Fruit fly (Drosophila melanogaster) whole organism, wandering third instar larva: ENCODE measurements around the gene NAAT1.

Experiments
- Abd-B ChIP-seq: fragments of >200 bp; optimal IDR thresholded peaks from 2 replicates; lab custom pipeline; 2017; ENCODE audit warnings: missing biosample characterization, missing genetic modification characterization
- CG32264 ChIP-seq: fragments of 200-800 bp; sonication (Bioruptor generic); optimal IDR thresholded peaks from 2 replicates; lab custom pipeline; 2016; ENCODE audit warnings: missing biosample characterization, missing genetic modification characterization
- CG9705 ChIP-seq: fragments of 200-800 bp; sonication (Bioruptor generic); optimal IDR thresholded peaks from 2 replicates; lab custom pipeline; 2018; ENCODE audit warnings: missing biosample characterization, mild to moderate bottlenecking, missing genetic modification characterization
- CrebA ChIP-seq: fragments of 200-800 bp; sonication (Bioruptor generic); optimal IDR thresholded peaks from 2 replicates; lab custom pipeline; 2016; ENCODE audit warnings: missing biosample characterization, mild to moderate bottlenecking, missing genetic modification characterization, borderline replicate concordance
- Dfd ChIP-seq: fragments of >200 bp; optimal IDR thresholded peaks from 2 replicates; lab custom pipeline; 2017; ENCODE audit warnings: missing biosample characterization, missing genetic modification characterization
- Dif ChIP-seq: fragments of 200-275, 200-300 bp; sonication (Bioruptor generic); optimal IDR thresholded peaks from 2 replicates; lab custom pipeline; 2018; ENCODE audit warnings: missing biosample characterization, missing genetic modification characterization; ENCODE audit not compliant: partially characterized antibody
- GATAd ChIP-seq: sonication (Bioruptor generic); optimal IDR thresholded peaks from 2 replicates; lab custom pipeline; 2016; ENCODE audit warnings: missing biosample characterization, missing genetic modification characterization
- HLH106 ChIP-seq: fragments of 200-800 bp; optimal IDR thresholded peaks from 3 replicates; lab custom pipeline; 2019; ENCODE audit warnings: missing biosample characterization, mild to moderate bottlenecking, missing genetic modification characterization, moderate library complexity
- Hnf4 ChIP-seq: fragments of 200-800 bp; sonication (Bioruptor generic); optimal IDR thresholded peaks from 2 replicates; lab custom pipeline; 2016; ENCODE audit warnings: missing biosample characterization, mild to moderate bottlenecking, missing genetic modification characterization
- Hr78 ChIP-seq: fragments of >200 bp; optimal IDR thresholded peaks from 2 replicates; lab custom pipeline; 2017; ENCODE audit warnings: missing biosample characterization, missing genetic modification characterization
- Hr83 ChIP-seq: fragments of 200-300 bp; sonication (Bioruptor generic); optimal IDR thresholded peaks from 2 replicates; lab custom pipeline; 2016; ENCODE audit warnings: missing biosample characterization, mild to moderate bottlenecking, missing genetic modification characterization, moderate library complexity; ENCODE audit not compliant: poor library complexity, severe bottlenecking
- Jra ChIP-seq: sonication (Bioruptor generic); optimal IDR thresholded peaks from 2 replicates; lab custom pipeline; 2016; ENCODE audit warnings: missing biosample characterization, missing genetic modification characterization
- Mio ChIP-seq: sonication (Bioruptor generic); optimal IDR thresholded peaks from 2 replicates; lab custom pipeline; 2016; ENCODE audit warnings: missing biosample characterization, missing genetic modification characterization
- Myc ChIP-seq: fragments of >200 bp; optimal IDR thresholded peaks from 2 replicates; lab custom pipeline; 2017
- N ChIP-seq: fragments of >200 bp; optimal IDR thresholded peaks from 2 replicates; lab custom pipeline; 2018; ENCODE audit warnings: missing biosample characterization, missing external identifiers, missing genetic modification characterization
- OdsH ChIP-seq: fragments of 200-800 bp; sonication (Bioruptor generic); optimal IDR thresholded peaks from 2 replicates; lab custom pipeline; 2016; ENCODE audit warnings: missing biosample characterization, mild to moderate bottlenecking, missing genetic modification characterization
- Rel ChIP-seq, 2 experiments: fragments of 200-800 bp; sonication (Bioruptor generic) in 1 of 2; optimal IDR thresholded peaks; 2 replicates in 1 of 2; 3 replicates in 1 of 2; lab custom pipeline; 2016 to 2019; ENCODE audit warnings: mild to moderate bottlenecking in 2 of 2, missing biosample characterization in 2 of 2, missing genetic modification characterization in 2 of 2, moderate library complexity in 1 of 2
- Sp1 ChIP-seq: fragments of 200-800 bp; sonication (Bioruptor generic); optimal IDR thresholded peaks from 3 replicates; lab custom pipeline; 2019; ENCODE audit warnings: missing biosample characterization, mild to moderate bottlenecking, missing genetic modification characterization, moderate library complexity
- Vsx2 ChIP-seq: fragments of 200-300, 225-300 bp; sonication (Bioruptor generic); optimal IDR thresholded peaks from 2 replicates; lab custom pipeline; 2018; ENCODE audit warnings: missing biosample characterization, missing genetic modification characterization; ENCODE audit not compliant: partially characterized antibody
- br ChIP-seq: fragments of 200-800 bp; sonication (Bioruptor generic); optimal IDR thresholded peaks from 2 replicates; lab custom pipeline; 2016; ENCODE audit warnings: missing biosample characterization, missing genetic modification characterization
- brk ChIP-seq: fragments of 200-800 bp; sonication (Bioruptor generic); optimal IDR thresholded peaks from 2 replicates; lab custom pipeline; 2016; ENCODE audit warnings: missing biosample characterization, mild to moderate bottlenecking, missing genetic modification characterization
- dl ChIP-seq, 2 experiments: fragments of 175-275, 200-275 bp in 1 of 2; fragments of 200-275 bp in 1 of 2; sonication (Bioruptor generic); optimal IDR thresholded peaks; lab custom pipeline; 2018; ENCODE audit warnings: mild to moderate bottlenecking in 2 of 2, missing biosample characterization in 2 of 2, missing genetic modification characterization in 2 of 2, moderate library complexity in 2 of 2; ENCODE audit not compliant: partially characterized antibody in 2 of 2, insufficient read depth in 1 of 2
- dmrt93B ChIP-seq: fragments of 200-800 bp; sonication (Bioruptor generic); optimal IDR thresholded peaks from 2 replicates; lab custom pipeline; 2018; ENCODE audit warnings: missing biosample characterization, mild to moderate bottlenecking, missing genetic modification characterization
- dsf ChIP-seq: sonication (Bioruptor generic); optimal IDR thresholded peaks from 2 replicates; lab custom pipeline; 2016; ENCODE audit warnings: missing biosample characterization, missing genetic modification characterization, borderline replicate concordance
- ey ChIP-seq: fragments of 200-800 bp; sonication (Bioruptor generic); optimal IDR thresholded peaks from 2 replicates; lab custom pipeline; 2016; ENCODE audit warnings: missing biosample characterization, missing genetic modification characterization
- foxo ChIP-seq, 2 experiments: fragments of 200-800 bp; sonication (Bioruptor generic); optimal IDR thresholded peaks; 2 replicates in 1 of 2; 3 replicates in 1 of 2; lab custom pipeline; 2016 to 2017; ENCODE audit warnings: missing biosample characterization in 2 of 2, missing genetic modification characterization in 2 of 2
- fru ChIP-seq: fragments of 200-800 bp; sonication (Bioruptor generic); optimal IDR thresholded peaks from 3 replicates; lab custom pipeline; 2016; ENCODE audit warnings: missing biosample characterization, mild to moderate bottlenecking, missing genetic modification characterization
- h ChIP-seq: fragments of 200-800 bp; sonication (Bioruptor generic); optimal IDR thresholded peaks from 3 replicates; lab custom pipeline; 2016; ENCODE audit warnings: missing biosample characterization, mild to moderate bottlenecking, missing genetic modification characterization
- jim ChIP-seq: fragments of 175-275, 200-325 bp; sonication (Bioruptor generic); optimal IDR thresholded peaks from 2 replicates; lab custom pipeline; 2016; ENCODE audit warnings: missing biosample characterization, mild to moderate bottlenecking, missing genetic modification characterization
- lola ChIP-seq: fragments of >200 bp; optimal IDR thresholded peaks from 2 replicates; lab custom pipeline; 2017; ENCODE audit warnings: missing biosample characterization, missing genetic modification characterization
- pan ChIP-seq: fragments of >200 bp; optimal IDR thresholded peaks from 2 replicates; lab custom pipeline; 2017
- psq ChIP-seq: fragments of 200-800 bp; sonication (Bioruptor generic); optimal IDR thresholded peaks from 3 replicates; lab custom pipeline; 2017; ENCODE audit warnings: missing biosample characterization, mild to moderate bottlenecking, missing genetic modification characterization, moderate library complexity
- rgr ChIP-seq: fragments of 200-800 bp; sonication (Bioruptor generic); optimal IDR thresholded peaks from 3 replicates; lab custom pipeline; 2016; ENCODE audit warnings: missing biosample characterization, mild to moderate bottlenecking, missing genetic modification characterization
- sage ChIP-seq: fragments of 200-800 bp; sonication (Bioruptor generic); optimal IDR thresholded peaks from 2 replicates; lab custom pipeline; 2016; ENCODE audit warnings: missing biosample characterization, mild to moderate bottlenecking, missing genetic modification characterization
- sv ChIP-seq: fragments of 200-800 bp; sonication (Bioruptor generic); optimal IDR thresholded peaks from 3 replicates; lab custom pipeline; 2016; ENCODE audit warnings: missing biosample characterization, missing genetic modification characterization
- tai ChIP-seq: sonication (Bioruptor generic); optimal IDR thresholded peaks from 2 replicates; lab custom pipeline; 2016; ENCODE audit warnings: missing biosample characterization, missing genetic modification characterization
- usp ChIP-seq: fragments of >200 bp; optimal IDR thresholded peaks from 2 replicates; lab custom pipeline; 2017; ENCODE audit warnings: missing biosample characterization, missing genetic modification characterization
- woc ChIP-seq: sonication (Bioruptor generic); optimal IDR thresholded peaks from 2 replicates; lab custom pipeline; 2016; ENCODE audit warnings: missing biosample characterization, mild to moderate bottlenecking, missing genetic modification characterization

The NAAT1 gene

DNA sequence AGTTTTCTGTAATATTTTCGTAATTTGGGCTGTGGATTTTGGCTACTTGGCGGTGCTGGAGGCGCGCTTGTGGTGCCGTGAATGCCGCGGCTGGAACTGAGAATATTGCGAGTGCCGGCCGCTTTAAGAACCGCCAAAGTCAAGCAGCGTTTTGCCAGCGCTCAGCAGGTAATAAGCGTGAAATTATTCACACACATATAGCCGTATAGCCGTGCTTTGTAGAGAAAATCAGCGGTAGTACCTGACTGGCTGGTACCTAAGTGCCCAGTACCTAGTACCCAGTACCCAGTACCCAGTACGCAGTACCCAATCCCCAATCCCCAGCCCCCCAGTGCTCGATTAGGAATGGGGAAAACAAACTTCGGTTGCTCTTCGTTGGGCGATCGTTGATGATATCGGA is at the start of gene NAAT1:
NAAT1 (minus strand) TSS at position 101 of the 400 bp plus-strand sequence.
- no peak for TF ChIP-seq dl (GFP tag; optimal IDR thresholded peaks at IDR 0.05; lab: Kevin White, UChicago; ENCODE audit: insufficient read depth in 1 of 2, partially characterized antibody in 2 of 2)
- TF ChIP-seq Hnf4 (GFP tag; lab: Kevin White, UChicago) = no peak
- no peak for TF ChIP-seq Dif (GFP tag; lab: Kevin White, UChicago)
- TF ChIP-seq pan (lab: Kevin White, UChicago) = no peak
- no peak for TF ChIP-seq Abd-B (GFP tag; lab: Kevin White, UChicago)
- TF ChIP-seq fru = no peak
- TF ChIP-seq Dfd (GFP tag; lab: Kevin White, UChicago) = no peak
- TF ChIP-seq lola (GFP tag; lab: Kevin White, UChicago) = no peak

DNA sequence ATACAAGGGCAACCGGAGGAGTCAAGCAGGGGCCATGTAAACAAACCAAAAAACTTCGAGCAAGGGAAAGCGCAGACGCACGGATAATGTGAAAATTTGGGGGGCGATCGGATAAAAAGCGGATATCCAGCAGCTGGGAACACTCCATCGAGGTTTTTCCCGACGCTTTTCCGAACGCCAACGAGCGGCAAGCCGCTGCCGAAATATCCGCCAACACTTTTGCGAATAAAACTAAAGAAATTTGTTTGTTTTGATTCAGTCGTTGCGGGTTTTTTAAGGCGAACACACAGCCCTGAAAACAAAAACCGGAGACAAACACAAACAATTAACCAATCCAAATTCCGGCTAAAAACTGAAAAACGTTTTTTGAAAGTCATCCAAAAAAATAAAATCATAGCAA is 35.8 kb upstream of the NAAT1 start, which contains the start of gene SPR:
SPR (plus strand) TSS at position 253 of the 400 bp plus-strand sequence.
- no peak for TF ChIP-seq br (GFP tag; lab: Kevin White, UChicago)
- TF ChIP-seq sv = no peak
- no peak for TF ChIP-seq sage
- no peak for TF ChIP-seq Rel (GFP tag; optimal IDR thresholded peaks at IDR 0.05; lab: Kevin White, UChicago)
- TF ChIP-seq Rel (tag; optimal IDR thresholded peaks at IDR 0.05; lab: Kevin White, UChicago) = no peak
- TF ChIP-seq fru = no peak

DNA sequence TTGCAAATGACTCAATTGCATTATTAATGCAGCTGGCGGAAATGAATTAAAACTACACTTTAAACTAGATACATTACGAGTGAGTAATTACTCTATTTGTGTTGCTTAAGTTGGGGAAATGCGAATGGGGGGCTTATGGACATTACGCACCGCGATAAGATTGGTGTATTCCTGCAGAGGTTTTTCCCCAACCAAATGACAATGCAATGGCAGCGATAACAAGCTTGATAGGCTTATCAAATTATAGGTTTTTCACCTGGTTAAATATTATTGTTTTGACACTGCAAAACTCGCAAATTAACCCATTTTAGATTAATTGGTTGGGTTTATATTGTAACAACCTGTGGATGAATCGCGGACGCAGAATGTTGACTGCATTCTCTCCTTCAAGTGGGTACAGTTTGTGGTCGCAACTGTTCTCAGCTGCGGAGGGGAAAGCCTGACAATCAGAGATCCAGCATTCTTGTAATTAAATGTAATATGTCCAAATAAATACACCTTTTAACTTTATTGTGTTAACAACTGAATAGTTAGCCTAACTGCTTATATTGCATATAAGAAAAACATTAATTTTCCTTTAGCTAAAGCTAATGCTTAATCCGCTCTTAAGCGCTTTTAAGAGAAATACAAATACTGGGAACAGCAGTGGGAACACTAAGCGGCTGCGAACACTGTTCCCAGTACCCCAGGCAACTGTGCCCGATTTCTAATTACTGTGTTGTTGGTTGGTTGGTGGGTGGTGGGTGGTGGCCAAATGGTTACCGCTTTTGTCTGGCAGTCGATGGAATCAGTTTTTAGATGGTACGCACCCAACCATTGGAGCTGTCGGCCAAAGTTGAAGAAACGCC is 22.2 kb upstream of the NAAT1 start:
- TF ChIP-seq Myc (lab: Kevin White, UChicago) (peak; percentile 51), CrebA (no peak), Rel (GFP tag; optimal IDR thresholded peaks at IDR 0.05; lab: Kevin White, UChicago) (no peak), Rel (tag; optimal IDR thresholded peaks at IDR 0.05; lab: Kevin White, UChicago) (peak; percentile 95)
- TF ChIP-seq, all 38 proteins: peak for 2

DNA sequence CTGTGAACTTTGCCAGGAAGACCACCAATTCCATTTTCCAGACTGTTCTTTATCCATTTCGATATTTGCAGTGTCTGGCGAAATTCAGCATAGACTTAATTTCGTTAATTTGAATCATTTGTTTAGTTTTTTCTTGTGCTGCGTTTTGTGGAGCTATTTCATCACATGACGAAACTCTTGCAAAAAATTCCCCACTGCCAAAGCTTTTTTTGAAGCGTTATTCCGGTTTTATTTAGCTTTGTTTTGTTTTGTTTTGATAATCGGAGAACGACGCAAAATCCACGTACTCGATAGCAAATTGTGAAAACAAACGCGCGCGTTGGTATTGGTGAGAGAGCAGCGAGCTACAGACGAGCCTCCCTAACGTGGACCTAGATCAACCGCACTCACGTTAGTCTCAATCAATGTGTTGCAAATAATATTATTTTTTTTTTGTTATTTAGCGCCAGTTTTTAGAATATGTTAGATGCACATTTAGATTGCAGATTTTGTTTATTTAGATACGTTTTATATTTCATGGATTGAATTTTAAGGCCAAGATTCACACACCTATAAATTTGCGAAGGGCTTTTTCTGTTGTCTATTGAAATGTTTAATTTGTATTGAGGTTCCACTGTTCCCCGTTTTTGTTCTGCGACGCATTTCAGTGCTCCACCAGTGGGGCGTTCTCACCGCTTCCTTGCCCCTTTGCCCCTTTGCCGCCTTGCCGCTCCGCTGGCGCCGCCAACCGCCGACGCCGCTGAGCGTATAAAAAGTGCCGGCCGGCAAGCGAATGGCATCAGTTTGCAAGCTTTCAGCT is 19.3 kb upstream of the NAAT1 start:
- no peak for TF ChIP-seq Dfd (GFP tag; lab: Kevin White, UChicago)
- TF ChIP-seq br (GFP tag; lab: Kevin White, UChicago) = peak; percentile 92
- peak; percentile 28 for TF ChIP-seq CrebA
- TF ChIP-seq Hnf4 (GFP tag; lab: Kevin White, UChicago) = peak; percentile 83
- TF ChIP-seq N (GFP tag; lab: Kevin White, UChicago) = no peak
- no peak for TF ChIP-seq tai
- peak; percentile 81 for TF ChIP-seq Jra (GFP tag; lab: Kevin White, UChicago)
- no peak for TF ChIP-seq pan (lab: Kevin White, UChicago)
- peak; percentile 82 for TF ChIP-seq sv
- TF ChIP-seq dmrt93B (GFP tag; lab: Kevin White, UChicago) = peak; percentile 91
- TF ChIP-seq Hr78 (GFP tag; lab: Kevin White, UChicago) = no peak
- TF ChIP-seq Vsx2 = no peak
- TF ChIP-seq foxo (GFP tag; optimal IDR thresholded peaks at IDR 0.05; lab: Kevin White, UChicago) = peak in 1 of 2 experiments; percentile 93
- peak; percentile 94 for TF ChIP-seq fru
- no peak for TF ChIP-seq Abd-B (GFP tag; lab: Kevin White, UChicago)
- peak; percentile 91 for TF ChIP-seq Sp1 (GFP tag; lab: Kevin White, UChicago)
- peak; percentile 40 for TF ChIP-seq CG32264 (GFP tag; lab: Kevin White, UChicago)
- TF ChIP-seq dsf = peak; percentile 28
- TF ChIP-seq Myc (lab: Kevin White, UChicago) = no peak
- TF ChIP-seq h = peak; percentile 95
- peak; percentile 41 for TF ChIP-seq Mio
- no peak for TF ChIP-seq Hr83 (GFP tag; lab: Kevin White, UChicago)
- TF ChIP-seq Rel (GFP tag; optimal IDR thresholded peaks at IDR 0.05; lab: Kevin White, UChicago) = peak; percentile 29
- peak; percentile 93 for TF ChIP-seq Rel (tag; optimal IDR thresholded peaks at IDR 0.05; lab: Kevin White, UChicago)
- TF ChIP-seq CG9705 = peak; percentile 90
- TF ChIP-seq ey (GFP tag; lab: Kevin White, UChicago) = peak; percentile 92
- TF ChIP-seq usp (GFP tag; lab: Kevin White, UChicago) = no peak
- peak; percentile 88 for TF ChIP-seq psq (GFP tag; lab: Kevin White, UChicago)
- no peak for TF ChIP-seq jim (GFP tag; lab: Kevin White, UChicago)
- peak; percentile 64 for TF ChIP-seq Dif (GFP tag; lab: Kevin White, UChicago)
- TF ChIP-seq lola (GFP tag; lab: Kevin White, UChicago) = no peak
- TF ChIP-seq sage = peak; percentile 27
- peak; percentile 92 for TF ChIP-seq rgr
- peak; percentile 53 for TF ChIP-seq GATAd (GFP tag; lab: Kevin White, UChicago)
- TF ChIP-seq woc (GFP tag; lab: Kevin White, UChicago) = peak; percentile 94
- peak; percentile 79 for TF ChIP-seq brk (GFP tag; lab: Kevin White, UChicago)
- TF ChIP-seq OdsH (GFP tag; lab: Kevin White, UChicago) = peak; percentile 93
- peak; percentile 89 for TF ChIP-seq HLH106 (tag; lab: Kevin White, UChicago)
